Fruit fly (Drosophila melanogaster): ENCODE results near the gene ttm2.

DNA sequence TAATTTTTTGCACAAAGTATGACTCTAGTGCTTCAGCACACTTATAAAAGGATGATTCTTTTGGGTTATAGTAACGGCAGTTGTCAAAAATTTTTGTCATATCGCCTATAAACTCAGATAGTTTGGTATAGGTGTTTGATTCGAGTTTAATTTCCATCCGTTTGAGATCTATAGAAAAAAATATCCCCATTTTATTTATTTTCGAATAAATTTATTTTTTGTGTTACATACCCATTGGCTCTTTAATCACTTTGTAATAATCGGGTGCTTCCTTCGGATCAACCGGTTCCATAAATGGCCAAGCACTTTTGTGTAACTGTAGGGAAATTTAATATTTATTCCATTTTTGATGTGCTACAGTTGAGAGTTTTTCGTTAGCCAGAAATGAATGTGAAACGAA is 40.6 kb upstream of the ttm2 start:
- no peak for TF ChIP-seq brk (GFP tag; optimal IDR thresholded peaks at IDR 0.05)
- TF ChIP-seq psq (GFP tag; optimal IDR thresholded peaks at IDR 0.05) = no peak

Measured in whole organism, wandering third instar larva.